ENCODE assay signal across 4 fruit fly cellular contexts in the genomic region with DNA sequence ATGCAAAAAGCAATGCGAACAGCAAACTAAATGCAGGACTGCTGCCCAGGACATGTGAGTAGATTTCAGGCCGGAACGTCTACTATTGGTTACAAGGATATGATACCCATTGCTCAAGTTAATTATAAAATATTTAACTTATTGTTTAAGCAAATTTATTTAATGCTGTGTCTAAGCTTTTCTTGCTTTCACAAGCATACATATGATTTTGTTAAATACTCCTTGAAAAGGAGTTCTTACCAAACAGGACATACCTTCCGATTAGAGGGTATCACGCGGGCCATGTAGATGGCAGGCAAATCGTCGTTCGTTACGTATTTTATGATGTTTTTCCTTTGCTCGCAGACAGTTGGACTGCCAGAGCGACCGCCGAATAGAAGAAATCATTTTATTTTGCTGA.
A peak's percentile ranks its signal among the peaks of the same experiment; 100 is the strongest.
TF ChIP-seq lines count a peak whose summit lies in the region.

No protein-coding gene starts in this region.

- TF ChIP-seq CTCF in whole organism, embryonic (GFP tag; optimal IDR thresholded peaks at IDR 0.05; lab: Kevin White, UChicago) = no peak

TF ChIP-seq in whole organism, embryonic, 481 proteins besides CTCF, POLR2A, EP300 and RAD21 (continues in another document):
- TF ChIP-seq Gug (GFP tag; IDR thresholded peaks at IDR 0.05; lab: Robert Waterston, UW) = 0 out of 4 replicates have a peak, but pooled peaks have one; percentile 16
- no peak; the same call in 1 of the 2 replicates for TF ChIP-seq MBD-R2 (GFP tag; IDR thresholded peaks at IDR 0.05; lab: Robert Waterston, UW)
- TF ChIP-seq CG15601 (tag; optimal IDR thresholded peaks at IDR 0.05; lab: Kevin White, UChicago) = no peak
- TF ChIP-seq ro (GFP tag; IDR thresholded peaks at IDR 0.05; lab: Robert Waterston, UW) = no peak
- peak; percentile 61 for TF ChIP-seq Fer1 (GFP tag; optimal IDR thresholded peaks at IDR 0.05; lab: Kevin White, UChicago)
- TF ChIP-seq Rfx (GFP tag; IDR thresholded peaks at IDR 0.05; lab: Robert Waterston, UW) = peak; percentile 50
- no peak for TF ChIP-seq CG34422 (GFP tag; IDR thresholded peaks at IDR 0.05; lab: Robert Waterston, UW)
- no peak for TF ChIP-seq eyg (GFP tag; optimal IDR thresholded peaks at IDR 0.05; lab: Kevin White, UChicago)
- TF ChIP-seq ranshi (GFP tag; IDR thresholded peaks at IDR 0.05; lab: Robert Waterston, UW) = no peak; the same call in 1 of the 2 replicates
- TF ChIP-seq crc (GFP tag; optimal IDR thresholded peaks at IDR 0.05; lab: Kevin White, UChicago) = no peak
- no peak for TF ChIP-seq tup (GFP tag; optimal IDR thresholded peaks at IDR 0.05; lab: Kevin White, UChicago)
- peak; percentile 34 for TF ChIP-seq fd96Cb (tag; optimal IDR thresholded peaks at IDR 0.05; lab: Kevin White, UChicago)
- TF ChIP-seq CG30403 (GFP tag; optimal IDR thresholded peaks at IDR 0.05; lab: Kevin White, UChicago) = peak; percentile 40
- no peak for TF ChIP-seq C15 (GFP tag; IDR thresholded peaks at IDR 0.05; lab: Robert Waterston, UW)
- TF ChIP-seq vvl (GFP tag; IDR thresholded peaks at IDR 0.05; lab: Robert Waterston, UW) = 0 out of 2 replicates have a peak, but pooled peaks have one; percentile 25
- TF ChIP-seq HLHmδ (GFP tag; optimal IDR thresholded peaks at IDR 0.05; lab: Kevin White, UChicago) = no peak
- TF ChIP-seq CG12299 (tag; optimal IDR thresholded peaks at IDR 0.05; lab: Kevin White, UChicago) = no peak
- peak; percentile 25 for TF ChIP-seq CG15696 (tag; optimal IDR thresholded peaks at IDR 0.05; lab: Kevin White, UChicago)
- TF ChIP-seq CG6683 (GFP tag; optimal IDR thresholded peaks at IDR 0.05; lab: Kevin White, UChicago) = no peak
- TF ChIP-seq E2f2 (GFP tag; IDR thresholded peaks at IDR 0.05; lab: Robert Waterston, UW) = peak; percentile 11; the same call in 1 of the 2 replicates

TF ChIP-seq in whole organism, prepupa, 60 proteins besides CTCF, POLR2A, EP300 and RAD21:
- TF ChIP-seq Hr4 (GFP tag; optimal IDR thresholded peaks at IDR 0.05; lab: Kevin White, UChicago) (peak; percentile 4), CG32006 (GFP tag; optimal IDR thresholded peaks at IDR 0.05; lab: Kevin White, UChicago) (peak; percentile 25), CG6163 (GFP tag; IDR thresholded peaks at IDR 0.05; lab: Robert Waterston, UW) (no peak), net (GFP tag; optimal IDR thresholded peaks at IDR 0.05; lab: Kevin White, UChicago) (no peak), Eip78C (GFP tag; lab: Kevin White, UChicago) (peak; percentile 47), CG9139 (GFP tag; optimal IDR thresholded peaks at IDR 0.05; lab: Kevin White, UChicago) (no peak), acj6 (GFP tag; optimal IDR thresholded peaks at IDR 0.05; lab: Kevin White, UChicago) (peak; percentile 3), Sox102F (GFP tag; optimal IDR thresholded peaks at IDR 0.05; lab: Kevin White, UChicago) (no peak), CG10631 (GFP tag; optimal IDR thresholded peaks at IDR 0.05; lab: Kevin White, UChicago) (peak; percentile 7), Ets96B (tag; optimal IDR thresholded peaks at IDR 0.05; lab: Kevin White, UChicago) (peak; percentile 25), eg (GFP tag; IDR thresholded peaks at IDR 0.05; lab: Robert Waterston, UW) (0 out of 3 replicates have a peak, but pooled peaks have one; percentile 15)
TF ChIP-seq in whole organism, prepupa: peak in this region for 7.

TF ChIP-seq in whole organism, pupa, 21 proteins besides CTCF, POLR2A, EP300 and RAD21:
- TF ChIP-seq CG32121 (GFP tag; IDR thresholded peaks at IDR 0.05; lab: Robert Waterston, UW) (no peak), EcR (GFP tag; optimal IDR thresholded peaks at IDR 0.05; lab: Kevin White, UChicago) (no peak), Ets98B (GFP tag; IDR thresholded peaks at IDR 0.05; lab: Robert Waterston, UW) (no peak), Pif1A (GFP tag; optimal IDR thresholded peaks at IDR 0.05; lab: Kevin White, UChicago) (no peak), CG4496 (GFP tag; IDR thresholded peaks at IDR 0.05; lab: Robert Waterston, UW) (no peak), CG14655 (GFP tag; optimal IDR thresholded peaks at IDR 0.05; lab: Kevin White, UChicago) (peak; percentile 10), CG15710 (tag; optimal IDR thresholded peaks at IDR 0.05; lab: Kevin White, UChicago) (peak; percentile 29), gl (tag; optimal IDR thresholded peaks at IDR 0.05; lab: Kevin White, UChicago) (no peak), CG9948 (tag; optimal IDR thresholded peaks at IDR 0.05; lab: Kevin White, UChicago) (no peak), CG8301 (tag; optimal IDR thresholded peaks at IDR 0.05; lab: Kevin White, UChicago) (no peak), D1 (tag; optimal IDR thresholded peaks at IDR 0.05; lab: Kevin White, UChicago) (no peak), CG8159 (tag; optimal IDR thresholded peaks at IDR 0.05; lab: Kevin White, UChicago) (peak; percentile 25), Snoo (tag; optimal IDR thresholded peaks at IDR 0.05; lab: Kevin White, UChicago) (no peak), CG12605 (GFP tag; IDR thresholded peaks at IDR 0.05; lab: Robert Waterston, UW) (no peak)

TF ChIP-seq in whole organism, wandering third instar larva, 38 proteins besides CTCF, POLR2A, EP300 and RAD21:
- TF ChIP-seq Abd-B (GFP tag; optimal IDR thresholded peaks at IDR 0.05; lab: Kevin White, UChicago) (no peak), ey (GFP tag; optimal IDR thresholded peaks at IDR 0.05; lab: Kevin White, UChicago) (peak; percentile 2), Dfd (GFP tag; optimal IDR thresholded peaks at IDR 0.05; lab: Kevin White, UChicago) (no peak), Hr83 (GFP tag; optimal IDR thresholded peaks at IDR 0.05; lab: Kevin White, UChicago; ENCODE audit: poor library complexity, severe bottlenecking) (no peak), h (GFP tag; optimal IDR thresholded peaks at IDR 0.05; lab: Kevin White, UChicago) (peak; percentile 12), sage (GFP tag; optimal IDR thresholded peaks at IDR 0.05; lab: Kevin White, UChicago) (no peak), dsf (GFP tag; optimal IDR thresholded peaks at IDR 0.05; lab: Kevin White, UChicago; ENCODE audit: borderline replicate concordance) (no peak)

Comparison
In these comparisons a context has a peak if more than half of its experiments do, and no peak if none do; other contexts are left out.
1. Of the 7 proteins assayed by ChIP-seq in both whole organism, embryonic and whole organism, prepupa: peak only in whole organism, embryonic: Blimp-1, Gug and Sox102F; only in whole organism, prepupa: none; in both: none; in neither: 4.